Fruit fly (Drosophila melanogaster) whole organism, prepupa: Measurements from ENCODE around the gene CG11619.

Experiments
- CG10631 ChIP-seq: fragments of 200-800 bp; sonication (Bioruptor generic); optimal IDR thresholded peaks from 2 replicates; lab custom pipeline; 2016; ENCODE audit warnings: missing biosample characterization, missing genetic modification characterization
- CG16779 ChIP-seq: fragments of 200-800 bp; sonication (Bioruptor generic); optimal IDR thresholded peaks from 3 replicates; lab custom pipeline; 2017; ENCODE audit warnings: missing biosample characterization, mild to moderate bottlenecking, missing genetic modification characterization
- CG6792 ChIP-seq: fragments of 200-800 bp; sonication (Bioruptor generic); optimal IDR thresholded peaks from 3 replicates; lab custom pipeline; 2016; ENCODE audit warnings: missing biosample characterization, missing genetic modification characterization
- fd85E ChIP-seq: fragments of 200-800 bp; sonication (Bioruptor generic); optimal IDR thresholded peaks from 3 replicates; lab custom pipeline; 2016; ENCODE audit warnings: missing biosample characterization, missing genetic modification characterization

DNA sequence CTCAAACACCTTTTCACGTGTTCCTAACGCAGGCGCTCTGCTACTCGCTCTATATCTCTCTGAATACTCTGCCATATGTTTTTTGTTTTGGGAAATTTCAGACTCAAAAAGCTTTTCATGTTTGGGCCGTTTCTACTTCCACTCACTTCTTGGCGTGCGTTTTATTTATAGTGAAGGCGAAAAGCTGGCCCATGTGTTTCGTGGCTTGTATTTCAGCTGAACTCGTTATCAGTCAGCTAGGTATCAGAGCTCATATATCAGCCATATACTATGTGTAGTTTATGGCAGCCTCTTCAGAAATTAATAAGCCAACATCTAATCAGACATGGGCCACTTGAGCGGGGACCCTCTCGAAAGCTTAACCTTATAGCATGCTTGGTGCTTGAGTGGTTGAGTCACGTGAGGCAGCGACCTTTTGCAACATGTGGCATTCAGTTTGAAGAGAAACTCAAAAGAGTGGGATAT lies 6.4 kb upstream of the CG11619 start:
- TF ChIP-seq fd85E (GFP tag; lab: Kevin White, UChicago): no peak
- TF ChIP-seq CG16779 (tag; lab: Kevin White, UChicago): no peak
- TF ChIP-seq CG10631: no peak
- no peak for TF ChIP-seq CG6792 (GFP tag; lab: Kevin White, UChicago)
